Worm (Caenorhabditis elegans): ENCODE measurements around the gene srh-219.

The srh-219 gene

ce11 chrV:15480505-15481075 lies 14.7 kb upstream of the srh-219 start (continued):
- TF ChIP-seq nhr-90 (tag; optimal IDR thresholded peaks at IDR 0.05): peak; percentile 52
- TF ChIP-seq ztf-26 (tag; optimal IDR thresholded peaks at IDR 0.05): no peak

- TF ChIP-seq D2030.7 (GFP tag; IDR thresholded peaks at IDR 0.05): no peak
- no peak for TF ChIP-seq die-1 (tag; optimal IDR thresholded peaks at IDR 0.05)
- TF ChIP-seq ceh-27 (GFP tag; optimal IDR thresholded peaks at IDR 0.05): no peak
- no peak for TF ChIP-seq ceh-40 (GFP tag; IDR thresholded peaks at IDR 0.05)
- no peak for TF ChIP-seq madf-6 (GFP tag; IDR thresholded peaks at IDR 0.05)
- no peak for TF ChIP-seq tbp1 (GFP tag; optimal IDR thresholded peaks at IDR 0.05)
- TF ChIP-seq zfh-2 (GFP tag; conservative IDR thresholded peaks at IDR 0.05): no peak
- TF ChIP-seq egl-18 (GFP tag; IDR thresholded peaks at IDR 0.05): no peak
- no peak for TF ChIP-seq ceh-91 (GFP tag; IDR thresholded peaks at IDR 0.05)
- TF ChIP-seq rpc-1 (optimal IDR thresholded peaks at IDR 0.05): no peak
- TF ChIP-seq rpc-1 (tag; optimal IDR thresholded peaks at IDR 0.05): no peak
- TF ChIP-seq attf-3 (GFP tag; conservative IDR thresholded peaks at IDR 0.05): no peak
- no peak for TF ChIP-seq akir-1 (GFP tag; optimal IDR thresholded peaks at IDR 0.05)
Measured at ce11 chrV:15481374-15481773, 13.9 kb upstream of the srh-219 start, which contains the start of gene nhr-150. TSS of gene nhr-150 (minus strand) at chrV:15481465.

ce11 chrV:15483563-15483962 lies 11.7 kb upstream of the srh-219 start:
- TF ChIP-seq atf-7 (tag; optimal IDR thresholded peaks at IDR 0.05): no peak
- no peak for TF ChIP-seq rec-8 (tag; optimal IDR thresholded peaks at IDR 0.05)
- peak; percentile 28 for TF ChIP-seq nhr-80 (tag; optimal IDR thresholded peaks at IDR 0.05)

- no peak for TF ChIP-seq athp-1 (tag; optimal IDR thresholded peaks at IDR 0.05)
- TF ChIP-seq tbp1 (GFP tag; optimal IDR thresholded peaks at IDR 0.05): no peak
- TF ChIP-seq T26A5.8 (tag; optimal IDR thresholded peaks at IDR 0.05): no peak
- TF ChIP-seq repo-1 (tag; optimal IDR thresholded peaks at IDR 0.05): no peak
- no peak for TF ChIP-seq ztf-6 (GFP tag; IDR thresholded peaks at IDR 0.05)
- TF ChIP-seq ceh-58 (GFP tag; IDR thresholded peaks at IDR 0.05): no peak
- TF ChIP-seq sea-2 (GFP tag; IDR thresholded peaks at IDR 0.05): no peak
- no peak for TF ChIP-seq rpc-1 (optimal IDR thresholded peaks at IDR 0.05)
- TF ChIP-seq rpc-1 (tag; optimal IDR thresholded peaks at IDR 0.05): no peak
- no peak for TF ChIP-seq F10E7.11 (tag; optimal IDR thresholded peaks at IDR 0.05)
Measured at ce11 chrV:15484537-15484936, 10.7 kb upstream of the srh-219 start, which contains the start of gene C06B8.3. TSS of gene C06B8.3 (minus strand) at chrV:15484637.

ce11 chrV:15487764-15488163 lies 7.5 kb upstream of the srh-219 start, which contains the start of gene srw-21:
TSS of gene srw-21 (plus strand) at chrV:15488064.
- no peak for TF ChIP-seq F33H1.4 (GFP tag; IDR thresholded peaks at IDR 0.05)
- TF ChIP-seq F37B4.10 (GFP tag; IDR thresholded peaks at IDR 0.05): no peak
- TF ChIP-seq F22D6.2 (tag; optimal IDR thresholded peaks at IDR 0.05): no peak
- TF ChIP-seq ekl-4 (GFP tag; IDR thresholded peaks at IDR 0.05): no peak
- no peak for TF ChIP-seq ccch-3 (GFP tag; optimal IDR thresholded peaks at IDR 0.05)
- no peak for TF ChIP-seq xnd-1 (tag; optimal IDR thresholded peaks at IDR 0.05)
- no peak for TF ChIP-seq attf-3 (GFP tag; conservative IDR thresholded peaks at IDR 0.05)
- TF ChIP-seq T07F8.4 (tag; optimal IDR thresholded peaks at IDR 0.05): no peak
- no peak for TF ChIP-seq mes-4 (tag; optimal IDR thresholded peaks at IDR 0.05)
- TF ChIP-seq F23B12.7 (tag; optimal IDR thresholded peaks at IDR 0.05; ENCODE audit: insufficient read depth): no peak
- no peak for TF ChIP-seq dpff-1 (tag; optimal IDR thresholded peaks at IDR 0.05)
- no peak for TF ChIP-seq attf-5 (GFP tag; optimal IDR thresholded peaks at IDR 0.05)
- TF ChIP-seq madf-3 (GFP tag; IDR thresholded peaks at IDR 0.05): no peak
- TF ChIP-seq somi-1 (GFP tag; optimal IDR thresholded peaks at IDR 0.05): no peak
- TF ChIP-seq madf-8 (GFP tag; conservative IDR thresholded peaks at IDR 0.05): no peak
- no peak for TF ChIP-seq lag-1 (GFP tag; IDR thresholded peaks at IDR 0.05)
- no peak for TF ChIP-seq mxl-1 (tag; optimal IDR thresholded peaks at IDR 0.05)

All from whole organism, young adult.